Worm (Caenorhabditis elegans) whole organism, young adult: Measurements from ENCODE around the gene T21B10.4.

Experiments used
- B0035.1 ChIP-seq: sonication (generic microtip); optimal IDR thresholded peaks from 2 replicates; lab custom pipeline; 2016; ENCODE audit warnings: missing genetic modification characterization, mild to moderate bottlenecking, missing compliant biosample characterization, missing genotype, missing genetic modification reagents
- F39B2.1 ChIP-seq: fragments of 200-800 bp; sonication (Bioruptor generic); IDR thresholded peaks from 2 replicates; pipeline ENCODE4 v1.3.6; 2022; ENCODE audit warnings: missing genetic modification reagents, missing genetic modification characterization, missing compliant biosample characterization
- T26A5.8 ChIP-seq: sonication (generic microtip); optimal IDR thresholded peaks from 2 replicates; lab custom pipeline; 2016; ENCODE audit warnings: missing genetic modification characterization, missing compliant biosample characterization
- ama-1 ChIP-seq, 3 experiments: fragments of 150-350 bp in 1 of 3; sonication (generic microtip) in 2 of 3; optimal IDR thresholded peaks; 2 replicates each; lab custom pipeline; 2014 to 2018; ENCODE audit warnings: missing biosample characterization in 2 of 3, missing genetic modification characterization in 2 of 3, missing genetic modification reagents in 2 of 3
- ceh-100 ChIP-seq: fragments of 200-800 bp; sonication (Bioruptor generic); IDR thresholded peaks from 2 replicates; pipeline ENCODE4 v1.3.6; 2022; ENCODE audit warnings: missing genetic modification reagents, missing genetic modification characterization, missing compliant biosample characterization
- die-1 ChIP-seq: sonication (generic microtip); optimal IDR thresholded peaks from 2 replicates; lab custom pipeline; 2016; ENCODE audit warnings: missing genotype, mild to moderate bottlenecking, missing genetic modification characterization, missing compliant biosample characterization
- dox-1 ChIP-seq: fragments of 200-800 bp; sonication (Bioruptor generic); IDR thresholded peaks from 2 replicates; pipeline ENCODE4 v1.3.6; 2022; ENCODE audit warnings: missing genetic modification reagents, missing genetic modification characterization, missing compliant biosample characterization
- efl-1 ChIP-seq: fragments of 150-350 bp; optimal IDR thresholded peaks from 2 replicates; lab custom pipeline; 2014; ENCODE audit warnings: missing biosample characterization, missing genetic modification reagents, missing genetic modification characterization
- ekl-4 ChIP-seq: fragments of 200-800 bp; sonication (Bioruptor generic); IDR thresholded peaks from 2 replicates; pipeline ENCODE4 v1.3.6; 2022; ENCODE audit warnings: missing genetic modification reagents, missing genetic modification characterization, missing compliant biosample characterization
- him-1 ChIP-seq: sonication (generic microtip); optimal IDR thresholded peaks from 2 replicates; lab custom pipeline; 2016; ENCODE audit warnings: missing genotype, missing genetic modification reagents, missing genetic modification characterization, missing compliant biosample characterization
- lsl-1 ChIP-seq: fragments of 200-800 bp; sonication (Bioruptor generic); optimal IDR thresholded peaks from 2 replicates; lab custom pipeline; 2018; ENCODE audit warnings: mild to moderate bottlenecking, missing genetic modification characterization, moderate library complexity, missing compliant biosample characterization
- rpc-1 ChIP-seq, 2 experiments: fragments of 150-350 bp in 1 of 2; sonication (generic microtip) in 1 of 2; optimal IDR thresholded peaks; 2 replicates each; lab custom pipeline; 2014 to 2018; ENCODE audit warnings: missing biosample characterization in 1 of 2, missing genetic modification characterization in 1 of 2, missing genetic modification reagents in 1 of 2, missing genotype in 1 of 2
- snpc-3.4 ChIP-seq: sonication (generic microtip); optimal IDR thresholded peaks from 2 replicates; lab custom pipeline; 2017; ENCODE audit warnings: missing genetic modification characterization, mild to moderate bottlenecking, missing compliant biosample characterization, antibody characterized with exemption, moderate library complexity, missing genotype, missing genetic modification reagents
- unc-62 ChIP-seq: fragments of 150-350 bp; optimal IDR thresholded peaks from 2 replicates; lab custom pipeline; 2014; ENCODE audit warnings: missing biosample characterization, missing genetic modification reagents, missing genetic modification characterization

DNA sequence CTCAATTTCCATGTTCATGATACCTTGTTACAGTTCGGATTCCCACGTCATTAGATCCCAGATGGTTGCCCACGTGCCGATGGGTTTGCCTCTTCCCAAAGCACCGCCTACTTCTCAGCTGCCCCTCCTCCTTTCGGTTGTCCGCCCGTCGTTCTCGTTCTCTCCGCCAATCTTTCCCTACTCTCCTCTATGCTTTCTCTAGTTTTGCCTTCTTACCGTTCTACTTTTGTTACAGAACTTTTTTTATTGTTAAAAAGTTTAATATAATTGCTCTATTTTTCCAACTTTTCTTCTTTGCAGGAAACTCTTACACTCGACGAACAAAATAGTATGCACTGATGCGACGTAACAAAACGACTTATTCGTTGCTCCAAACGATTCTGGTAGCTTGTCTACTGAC, 44.2 kb upstream of the T21B10.4 start, which contains the start of gene lat-1:
- TF ChIP-seq ekl-4 (GFP tag; lab: Robert Waterston, UW) = no peak
- no peak for TF ChIP-seq him-1 (tag; lab: Kevin White, UChicago)
- TF ChIP-seq T26A5.8 (tag; lab: Kevin White, UChicago) = no peak
- no peak for TF ChIP-seq unc-62 (GFP tag; lab: Kevin White, UChicago)
- TF ChIP-seq ama-1 (optimal IDR thresholded peaks at IDR 0.05; lab: Kevin White, UChicago) = no peak
- TF ChIP-seq ama-1 (GFP tag; optimal IDR thresholded peaks at IDR 0.05; lab: Kevin White, UChicago) = no peak
- no peak for TF ChIP-seq F39B2.1 (GFP tag; lab: Robert Waterston, UW)
- no peak for TF ChIP-seq snpc-3.4 (tag; lab: Kevin White, UChicago)
- TF ChIP-seq B0035.1 = no peak
- TF ChIP-seq ceh-100 (GFP tag; lab: Robert Waterston, UW) = no peak
- no peak for TF ChIP-seq dox-1
- no peak for TF ChIP-seq rpc-1 (optimal IDR thresholded peaks at IDR 0.05; lab: Kevin White, UChicago)
- TF ChIP-seq rpc-1 (tag; optimal IDR thresholded peaks at IDR 0.05; lab: Kevin White, UChicago) = no peak
- no peak for TF ChIP-seq efl-1
- no peak for TF ChIP-seq lsl-1 (GFP tag; lab: Kevin White, UChicago)
- no peak for TF ChIP-seq die-1
